Fruit fly (Drosophila melanogaster) whole organism: ENCODE results near the gene Arpc2.

Experiments
- CG8478 ChIP-seq: fragments of >200 bp; optimal IDR thresholded peaks from 2 replicates; lab custom pipeline; 2018; ENCODE audit warnings: inconsistent platforms
- EcR ChIP-seq, 2 experiments: fragments of >200 bp; optimal IDR thresholded peaks; 2 replicates each; lab custom pipeline; 2017; ENCODE audit warnings: missing biosample characterization in 2 of 2, missing genetic modification characterization in 2 of 2, missing genetic modification reagents in 2 of 2
- pan ChIP-seq: fragments of >200 bp; optimal IDR thresholded peaks from 2 replicates; lab custom pipeline; 2017
- psq ChIP-seq: fragments of >200 bp; optimal IDR thresholded peaks from 2 replicates; lab custom pipeline; 2017
- usp ChIP-seq: fragments of >200 bp; optimal IDR thresholded peaks from 2 replicates; lab custom pipeline; 2017; ENCODE audit warnings: missing biosample characterization, missing genetic modification characterization, mixed read lengths

DNA sequence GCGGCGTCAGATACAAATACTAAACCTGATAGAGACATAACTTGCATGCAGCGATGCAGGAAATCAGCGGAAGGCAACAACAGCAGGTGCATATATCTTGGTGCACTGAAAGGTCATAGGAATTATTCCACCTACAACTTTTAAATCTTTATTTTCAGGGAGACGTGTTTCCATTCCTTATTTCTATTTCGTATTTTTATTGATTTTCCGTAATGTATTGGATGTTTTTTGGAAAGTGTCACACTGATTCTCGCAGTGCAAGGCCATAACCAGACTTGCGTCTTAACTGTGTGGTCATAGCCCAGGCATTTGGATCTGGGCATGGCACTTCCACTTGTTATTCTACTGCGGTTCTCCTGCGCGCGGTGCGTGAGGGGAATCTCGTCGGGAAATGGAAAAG, 45.4 kb upstream of the Arpc2 start:
- TF ChIP-seq EcR (GFP tag; optimal IDR thresholded peaks at IDR 0.05; lab: Kevin White, UChicago) (no peak), CG8478 (lab: Kevin White, UChicago) (no peak), psq (no peak), pan (lab: Kevin White, UChicago) (no peak), usp (GFP tag; lab: Kevin White, UChicago) (no peak)
